Worm (Caenorhabditis elegans) whole organism, L2 larva: ENCODE results near the gene fil-2.

Source experiments
- C34F6.9 ChIP-seq: fragments of 150-350 bp; optimal IDR thresholded peaks from 2 replicates; lab custom pipeline; 2014; ENCODE audit warnings: missing biosample characterization, missing genetic modification characterization
- lin-11 ChIP-seq: fragments of 150-350 bp; sonication (generic microtip); optimal IDR thresholded peaks from 2 replicates; lab custom pipeline; 2014; ENCODE audit warnings: missing biosample characterization, missing genetic modification characterization, inconsistent platforms, mixed read lengths
- nhr-12 ChIP-seq: fragments of 150-350 bp; optimal IDR thresholded peaks from 2 replicates; lab custom pipeline; 2014; ENCODE audit warnings: missing biosample characterization, missing genetic modification characterization

DNA sequence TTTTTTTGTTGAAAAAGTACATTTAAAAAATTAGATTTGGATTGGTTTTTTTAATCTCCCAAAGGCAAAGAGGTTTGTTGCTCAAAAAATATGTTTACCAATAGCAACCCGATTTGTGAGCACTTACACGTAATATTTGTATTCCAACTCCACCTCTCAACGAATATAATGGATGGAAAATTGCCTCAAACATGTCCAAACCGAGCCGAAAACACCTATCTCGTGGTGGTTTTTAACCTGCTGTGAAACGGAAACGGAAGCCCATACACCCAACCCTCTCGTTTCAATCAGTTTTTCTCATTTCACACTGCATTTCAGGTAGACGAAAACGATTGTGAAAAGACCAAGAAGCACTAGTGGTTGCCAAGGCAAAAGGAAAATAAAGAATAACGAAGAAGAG is 37.8 kb downstream of the fil-2 start, which contains the start of gene cest-24:
- TF ChIP-seq lin-11 (tag; lab: Kevin White, UChicago) (no peak), C34F6.9 (tag; lab: Kevin White, UChicago) (no peak), nhr-12 (no peak)
